Fruit fly (Drosophila melanogaster) whole organism, wandering third instar larva: ENCODE measurements around the gene CG2260.

Experiments
- Dif ChIP-seq: fragments of 200-275, 200-300 bp; sonication (Bioruptor generic); optimal IDR thresholded peaks from 2 replicates; lab custom pipeline; 2018; ENCODE audit warnings: missing biosample characterization, missing genetic modification characterization; ENCODE audit not compliant: partially characterized antibody
- N ChIP-seq: fragments of >200 bp; optimal IDR thresholded peaks from 2 replicates; lab custom pipeline; 2018; ENCODE audit warnings: missing biosample characterization, missing external identifiers, missing genetic modification characterization
- br ChIP-seq: fragments of 200-800 bp; sonication (Bioruptor generic); optimal IDR thresholded peaks from 2 replicates; lab custom pipeline; 2016; ENCODE audit warnings: missing biosample characterization, missing genetic modification characterization
- lola ChIP-seq: fragments of >200 bp; optimal IDR thresholded peaks from 2 replicates; lab custom pipeline; 2017; ENCODE audit warnings: missing biosample characterization, missing genetic modification characterization
- psq ChIP-seq: fragments of 200-800 bp; sonication (Bioruptor generic); optimal IDR thresholded peaks from 3 replicates; lab custom pipeline; 2017; ENCODE audit warnings: missing biosample characterization, mild to moderate bottlenecking, missing genetic modification characterization, moderate library complexity
- sv ChIP-seq: fragments of 200-800 bp; sonication (Bioruptor generic); optimal IDR thresholded peaks from 3 replicates; lab custom pipeline; 2016; ENCODE audit warnings: missing biosample characterization, missing genetic modification characterization

DNA sequence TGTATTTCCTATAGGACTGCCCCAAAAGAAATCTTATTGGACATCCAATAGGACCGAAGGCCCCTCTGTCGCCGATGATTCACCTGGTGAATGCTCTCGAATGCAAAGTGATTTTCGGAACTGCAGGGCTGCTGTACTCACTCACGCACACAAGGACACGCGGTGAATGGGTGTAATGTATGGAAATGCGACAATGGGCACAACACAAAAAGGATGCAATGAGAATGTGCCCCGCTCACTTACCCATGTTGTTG is 20.2 kb downstream of the CG2260 start:
- TF ChIP-seq psq (GFP tag; lab: Kevin White, UChicago) (no peak), Dif (GFP tag; lab: Kevin White, UChicago) (no peak), br (GFP tag; lab: Kevin White, UChicago) (no peak), lola (GFP tag; lab: Kevin White, UChicago) (no peak), sv (GFP tag; lab: Kevin White, UChicago) (no peak), N (GFP tag; lab: Kevin White, UChicago) (no peak)
